Comparison of ENCODE assay signal across 5 worm cellular contexts in the genomic region with DNA sequence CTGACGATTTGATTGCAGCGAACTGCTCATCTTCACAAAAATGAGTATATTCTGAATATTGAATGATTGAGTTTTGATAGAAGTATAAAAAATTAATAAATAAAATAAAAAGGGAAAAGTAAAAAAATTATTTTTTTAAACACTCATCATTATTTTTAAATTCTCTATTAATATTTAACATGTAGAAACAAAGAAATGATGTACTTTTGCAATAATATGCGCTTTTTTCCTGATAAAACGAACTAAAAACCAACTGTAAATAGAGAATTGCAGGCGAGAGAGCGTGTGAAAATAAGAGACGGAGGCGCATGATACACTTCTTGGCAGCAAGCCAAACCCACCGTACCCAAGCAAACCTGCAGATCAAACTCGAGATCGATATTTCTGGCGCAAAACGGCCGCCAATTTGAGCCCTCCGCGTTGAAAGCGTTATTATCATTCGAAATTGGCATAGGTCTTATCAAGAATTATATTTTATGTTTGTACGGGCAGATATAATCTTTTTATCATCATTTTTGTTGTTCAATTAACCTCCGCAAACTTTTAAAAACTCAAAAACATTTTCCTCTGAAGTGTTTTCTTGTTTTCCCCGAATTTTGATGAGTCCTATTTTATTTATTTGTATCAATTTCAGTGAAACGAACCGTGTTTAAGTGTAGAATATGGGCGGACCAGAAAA.
A peak's percentile ranks its signal among the peaks of the same experiment; 100 is the strongest.
TF ChIP-seq lines count a peak whose summit lies in the region.

A gene (minus strand): TSS at position 51 of the 679 bp plus-strand sequence.
A gene (plus strand): TSS at position 629 of the 679 bp plus-strand sequence.

TF ChIP-seq in whole organism, L1 larva, 84 proteins besides CTCF, POLR2A, EP300 and RAD21 (continues in another document):
- TF ChIP-seq nhr-11 (tag; optimal IDR thresholded peaks at IDR 0.05; lab: Kevin White, UChicago) = peak; percentile 58
- no peak for TF ChIP-seq pqm-1 (tag; optimal IDR thresholded peaks at IDR 0.05; lab: Kevin White, UChicago)
- TF ChIP-seq C16A3.4 (tag; optimal IDR thresholded peaks at IDR 0.05; lab: Kevin White, UChicago) = peak; percentile 84
- peak; percentile 60 for TF ChIP-seq mab-9 (GFP tag; IDR thresholded peaks at IDR 0.05; lab: Robert Waterston, UW)
- TF ChIP-seq dpl-1 (GFP tag; optimal IDR thresholded peaks at IDR 0.05; lab: Kevin White, UChicago) = peak; percentile 63 to 76 (median 75)
- no peak for TF ChIP-seq unc-62 (GFP tag; optimal IDR thresholded peaks at IDR 0.05; lab: Kevin White, UChicago)
- TF ChIP-seq xbp-1 (tag; optimal IDR thresholded peaks at IDR 0.05; lab: Kevin White, UChicago) = peak; percentile 87
- no peak for TF ChIP-seq Y116A8C.19 (tag; optimal IDR thresholded peaks at IDR 0.05; lab: Kevin White, UChicago; ENCODE audit: borderline replicate concordance)
- TF ChIP-seq grh-1 (GFP tag; IDR thresholded peaks at IDR 0.05; lab: Robert Waterston, UW) = peak; percentile 50
- peak; percentile 92 for TF ChIP-seq nhr-85 (tag; lab: Kevin White, UChicago)
- peak; percentile 89 for TF ChIP-seq nhr-19 (GFP tag; conservative IDR thresholded peaks at IDR 0.05; lab: Robert Waterston, UW)
- TF ChIP-seq sup-37 (GFP tag; optimal IDR thresholded peaks at IDR 0.05; lab: Kevin White, UChicago) = peak; percentile 57
- peak; percentile 94 for TF ChIP-seq fkh-8 (tag; optimal IDR thresholded peaks at IDR 0.05; lab: Kevin White, UChicago)
- TF ChIP-seq lir-3 (tag; optimal IDR thresholded peaks at IDR 0.05; lab: Kevin White, UChicago; ENCODE audit: poor library complexity) = peak; percentile 71
- no peak for TF ChIP-seq alr-1 (tag; optimal IDR thresholded peaks at IDR 0.05; lab: Kevin White, UChicago; ENCODE audit: borderline replicate concordance)
- peak; percentile 85 for TF ChIP-seq dsc-1 (tag; optimal IDR thresholded peaks at IDR 0.05; lab: Kevin White, UChicago)

TF ChIP-seq in whole organism, L3 larva, 47 proteins besides CTCF, POLR2A, EP300 and RAD21 (continues in another document):
- TF ChIP-seq ceh-28 (tag; optimal IDR thresholded peaks at IDR 0.05; lab: Kevin White, UChicago) (peak; percentile 91), unc-39 (tag; optimal IDR thresholded peaks at IDR 0.05; lab: Kevin White, UChicago) (no peak), nhr-11 (tag; optimal IDR thresholded peaks at IDR 0.05; lab: Kevin White, UChicago) (peak; percentile 17), daf-12 (tag; optimal IDR thresholded peaks at IDR 0.05; lab: Kevin White, UChicago) (no peak), ceh-82 (tag; optimal IDR thresholded peaks at IDR 0.05; lab: Kevin White, UChicago) (peak; percentile 41), unc-62 (GFP tag; optimal IDR thresholded peaks at IDR 0.05; lab: Kevin White, UChicago) (peak; percentile 24), elt-2 (tag; optimal IDR thresholded peaks at IDR 0.05; lab: Kevin White, UChicago) (peak; percentile 98), fkh-2 (tag; optimal IDR thresholded peaks at IDR 0.05; lab: Kevin White, UChicago) (no peak), pqm-1 (tag; optimal IDR thresholded peaks at IDR 0.05; lab: Kevin White, UChicago) (peak; percentile 96), R02D3.7 (tag; optimal IDR thresholded peaks at IDR 0.05; lab: Kevin White, UChicago) (peak; percentile 71), ama-1 (optimal IDR thresholded peaks at IDR 0.05; lab: Kevin White, UChicago) (peak; percentile 65), fkh-10 (GFP tag; optimal IDR thresholded peaks at IDR 0.05; lab: Kevin White, UChicago) (peak; percentile 47), egl-27 (tag; optimal IDR thresholded peaks at IDR 0.05; lab: Kevin White, UChicago) (peak; percentile 62), eor-1 (tag; optimal IDR thresholded peaks at IDR 0.05; lab: Kevin White, UChicago) (no peak), nhr-67 (tag; optimal IDR thresholded peaks at IDR 0.05; lab: Kevin White, UChicago) (no peak), pha-4 (tag; optimal IDR thresholded peaks at IDR 0.05; lab: Kevin White, UChicago) (peak; percentile 99), jun-1 (tag; optimal IDR thresholded peaks at IDR 0.05; lab: Kevin White, UChicago) (peak; percentile 90)

TF ChIP-seq in whole organism, early embryonic, 17 proteins besides CTCF, POLR2A, EP300 and RAD21:
- no peak for TF ChIP-seq tbx-11 (GFP tag; IDR thresholded peaks at IDR 0.05; lab: Robert Waterston, UW)
- no peak for TF ChIP-seq flt-1 (GFP tag; IDR thresholded peaks at IDR 0.05; lab: Robert Waterston, UW)
- no peak for TF ChIP-seq ets-7 (tag; optimal IDR thresholded peaks at IDR 0.05; lab: Kevin White, UChicago)
- no peak for TF ChIP-seq tra-4 (tag; optimal IDR thresholded peaks at IDR 0.05; lab: Kevin White, UChicago)
- no peak for TF ChIP-seq ceh-13 (GFP tag; optimal IDR thresholded peaks at IDR 0.05; lab: Kevin White, UChicago)
- no peak for TF ChIP-seq pes-1 (GFP tag; IDR thresholded peaks at IDR 0.05; lab: Robert Waterston, UW)
- peak; percentile 43 for TF ChIP-seq hmg-4 (GFP tag; optimal IDR thresholded peaks at IDR 0.05; lab: Kevin White, UChicago)
- no peak for TF ChIP-seq hnd-1 (tag; optimal IDR thresholded peaks at IDR 0.05; lab: Kevin White, UChicago)
- TF ChIP-seq tbx-37 (GFP tag; conservative IDR thresholded peaks at IDR 0.05; lab: Robert Waterston, UW) = no peak
- TF ChIP-seq scrt-1 (GFP tag; IDR thresholded peaks at IDR 0.05; lab: Robert Waterston, UW) = no peak
- no peak for TF ChIP-seq hmbx-1 (tag; optimal IDR thresholded peaks at IDR 0.05; lab: Kevin White, UChicago)
- TF ChIP-seq B0310.2 (tag; optimal IDR thresholded peaks at IDR 0.05; lab: Kevin White, UChicago) = no peak
- peak; percentile 5 for TF ChIP-seq F13C5.2 (tag; optimal IDR thresholded peaks at IDR 0.05; lab: Kevin White, UChicago)
- TF ChIP-seq ama-1 (optimal IDR thresholded peaks at IDR 0.05; lab: Kevin White, UChicago) = no peak
- no peak for TF ChIP-seq ceh-36 (tag; optimal IDR thresholded peaks at IDR 0.05; lab: Kevin White, UChicago)
- TF ChIP-seq sea-1 (GFP tag; conservative IDR thresholded peaks at IDR 0.05; lab: Robert Waterston, UW) = no peak

TF ChIP-seq in whole organism, midembryonic, 9 proteins besides CTCF, POLR2A, EP300 and RAD21:
- TF ChIP-seq T22C8.4 (GFP tag; IDR thresholded peaks at IDR 0.05; lab: Robert Waterston, UW) (peak; percentile 82), cog-1 (tag; optimal IDR thresholded peaks at IDR 0.05; lab: Kevin White, UChicago) (peak; percentile 34), ztf-23 (GFP tag; IDR thresholded peaks at IDR 0.05; lab: Robert Waterston, UW) (no peak), ztf-29 (GFP tag; IDR thresholded peaks at IDR 0.05; lab: Robert Waterston, UW) (peak; percentile 69), med-1 (GFP tag; optimal IDR thresholded peaks at IDR 0.05; lab: Kevin White, UChicago; ENCODE audit: insufficient read depth) (no peak), tab-1 (GFP tag; IDR thresholded peaks at IDR 0.05; lab: Robert Waterston, UW) (no peak), flt-1 (GFP tag; IDR thresholded peaks at IDR 0.05; lab: Robert Waterston, UW) (0 out of 2 replicates have a peak, but pooled peaks have one; percentile 43), klf-2 (GFP tag; conservative IDR thresholded peaks at IDR 0.05; lab: Robert Waterston, UW) (no peak)
TF ChIP-seq in whole organism, midembryonic: peak in this region for 4.

TF ChIP-seq in whole organism, young adult, 124 proteins besides CTCF, POLR2A, EP300 and RAD21 (continues in another document):
- TF ChIP-seq ztf-26 (tag; optimal IDR thresholded peaks at IDR 0.05; lab: Kevin White, UChicago) (peak; percentile 60), pbrm-1 (GFP tag; IDR thresholded peaks at IDR 0.05; lab: Robert Waterston, UW) (peak; percentile 94), ceh-40 (GFP tag; IDR thresholded peaks at IDR 0.05; lab: Robert Waterston, UW) (no peak), ceh-91 (GFP tag; IDR thresholded peaks at IDR 0.05; lab: Robert Waterston, UW) (peak; percentile 76), ama-1 (optimal IDR thresholded peaks at IDR 0.05; lab: Kevin White, UChicago) (no peak), ama-1 (GFP tag; optimal IDR thresholded peaks at IDR 0.05; lab: Kevin White, UChicago) (no peak), mes-4 (tag; optimal IDR thresholded peaks at IDR 0.05; lab: Kevin White, UChicago) (no peak), ceh-58 (GFP tag; IDR thresholded peaks at IDR 0.05; lab: Robert Waterston, UW) (no peak), madf-8 (GFP tag; conservative IDR thresholded peaks at IDR 0.05; lab: Robert Waterston, UW) (peak; percentile 56; the same call in 1 of the 2 replicates), C06A6.2 (GFP tag; conservative IDR thresholded peaks at IDR 0.05; lab: Robert Waterston, UW) (peak; percentile 73), chd-7 (tag; optimal IDR thresholded peaks at IDR 0.05; lab: Kevin White, UChicago) (peak; percentile 75), cebp-2 (GFP tag; IDR thresholded peaks at IDR 0.05; lab: Robert Waterston, UW) (no peak), hrde-1 (tag; optimal IDR thresholded peaks at IDR 0.05; lab: Kevin White, UChicago; ENCODE audit: borderline replicate concordance) (no peak), aptf-2 (GFP tag; conservative IDR thresholded peaks at IDR 0.05; lab: Robert Waterston, UW) (no peak), nhr-90 (tag; optimal IDR thresholded peaks at IDR 0.05; lab: Kevin White, UChicago) (peak; percentile 56), ztf-18 (tag; optimal IDR thresholded peaks at IDR 0.05; lab: Kevin White, UChicago) (peak; percentile 74), lin-35 (GFP tag; optimal IDR thresholded peaks at IDR 0.05; lab: Kevin White, UChicago) (peak in 1 of 3 experiments; percentile 58), hmg-1.2 (GFP tag; IDR thresholded peaks at IDR 0.05; lab: Robert Waterston, UW) (peak; percentile 94), somi-1 (GFP tag; optimal IDR thresholded peaks at IDR 0.05; lab: Kevin White, UChicago) (peak; percentile 76), F55B11.4 (tag; optimal IDR thresholded peaks at IDR 0.05; lab: Kevin White, UChicago; ENCODE audit: borderline replicate concordance, insufficient read depth) (no peak), ceh-27 (GFP tag; optimal IDR thresholded peaks at IDR 0.05; lab: Kevin White, UChicago) (peak; percentile 86), egrh-3 (GFP tag; IDR thresholded peaks at IDR 0.05; lab: Robert Waterston, UW) (0 out of 2 replicates have a peak, but pooled peaks have one; percentile 18), rec-8 (tag; optimal IDR thresholded peaks at IDR 0.05; lab: Kevin White, UChicago) (no peak), gei-17 (GFP tag; optimal IDR thresholded peaks at IDR 0.05; lab: Kevin White, UChicago) (peak; percentile 47), ztf-22 (GFP tag; optimal IDR thresholded peaks at IDR 0.05; lab: Kevin White, UChicago) (peak; percentile 87), F39B2.1 (GFP tag; IDR thresholded peaks at IDR 0.05; lab: Robert Waterston, UW) (no peak), F57C9.4 (tag; optimal IDR thresholded peaks at IDR 0.05; lab: Kevin White, UChicago) (no peak), ztf-6 (GFP tag; IDR thresholded peaks at IDR 0.05; lab: Robert Waterston, UW) (no peak), sea-2 (GFP tag; IDR thresholded peaks at IDR 0.05; lab: Robert Waterston, UW) (no peak), lin-26 (GFP tag; IDR thresholded peaks at IDR 0.05; lab: Robert Waterston, UW) (peak; percentile 60; the same call in 1 of the 2 replicates), Y95B8A.8 (GFP tag; IDR thresholded peaks at IDR 0.05; lab: Robert Waterston, UW) (peak; percentile 66; the same call in 1 of the 2 replicates), die-1 (tag; optimal IDR thresholded peaks at IDR 0.05; lab: Kevin White, UChicago) (no peak)
